Worm (Caenorhabditis elegans) whole organism, L2 larva: Measurements from ENCODE around the gene sym-2.

Experiments
- F13H6.1 ChIP-seq: sonication (generic microtip); optimal IDR thresholded peaks from 2 replicates; lab custom pipeline; 2016; ENCODE audit warnings: missing genetic modification characterization, missing compliant biosample characterization
- R02D3.7 ChIP-seq: fragments of 150-350 bp; optimal IDR thresholded peaks from 2 replicates; lab custom pipeline; 2014; ENCODE audit warnings: missing biosample characterization, missing genetic modification characterization
- Y55F3AM.14 ChIP-seq: fragments of 200-800 bp; sonication (Bioruptor generic); optimal IDR thresholded peaks from 2 replicates; lab custom pipeline; 2018; ENCODE audit warnings: mild to moderate bottlenecking, missing genetic modification characterization, missing compliant biosample characterization
- ZK546.5 ChIP-seq: sonication (generic microtip); optimal IDR thresholded peaks from 2 replicates; lab custom pipeline; 2017; ENCODE audit warnings: missing biosample characterization, missing genetic modification characterization
- alr-1 ChIP-seq: fragments of 150-350 bp; optimal IDR thresholded peaks from 2 replicates; lab custom pipeline; 2014; ENCODE audit warnings: missing biosample characterization, missing genetic modification characterization
- aly-2 ChIP-seq: fragments of 150-350 bp; optimal IDR thresholded peaks from 2 replicates; lab custom pipeline; 2014; ENCODE audit warnings: missing biosample characterization, missing genetic modification characterization
- ama-1 ChIP-seq: fragments of 150-350 bp; optimal IDR thresholded peaks from 2 replicates; lab custom pipeline; 2018; ENCODE audit warnings: inconsistent platforms
- blmp-1 ChIP-seq: sonication (generic microtip); optimal IDR thresholded peaks from 2 replicates; lab custom pipeline; 2017; ENCODE audit warnings: missing genetic modification characterization, mild to moderate bottlenecking, missing compliant biosample characterization, antibody characterized with exemption, moderate library complexity; ENCODE audit not compliant: insufficient read depth
- ceh-82 ChIP-seq: fragments of 150-350 bp; optimal IDR thresholded peaks from 2 replicates; lab custom pipeline; 2014; ENCODE audit warnings: missing biosample characterization, missing genetic modification characterization
- crh-2 ChIP-seq: sonication (generic microtip); optimal IDR thresholded peaks from 2 replicates; lab custom pipeline; 2017; ENCODE audit warnings: missing biosample characterization, missing genetic modification characterization
- egl-27 ChIP-seq: sonication (generic microtip); optimal IDR thresholded peaks from 3 replicates; lab custom pipeline; 2017; ENCODE audit warnings: missing biosample characterization, missing genetic modification reagents, missing genetic modification characterization
- fos-1 ChIP-seq: fragments of 150-350 bp; optimal IDR thresholded peaks from 2 replicates; lab custom pipeline; 2014; ENCODE audit warnings: missing biosample characterization, missing genetic modification characterization
- gmeb-1 ChIP-seq: fragments of 150-350 bp; optimal IDR thresholded peaks from 2 replicates; lab custom pipeline; 2014; ENCODE audit warnings: missing biosample characterization, missing genetic modification characterization
- lin-39 ChIP-seq: fragments of 150-350 bp; optimal IDR thresholded peaks from 2 replicates; lab custom pipeline; 2014; ENCODE audit warnings: missing biosample characterization, missing genetic modification reagents, missing genetic modification characterization
- lsy-2 ChIP-seq, 2 experiments: fragments of 150-350 bp in 1 of 2; sonication (generic microtip) in 1 of 2; optimal IDR thresholded peaks; 2 replicates each; lab custom pipeline; 2014 to 2017; ENCODE audit warnings: missing biosample characterization in 2 of 2, missing genetic modification characterization in 2 of 2
- mab-5 ChIP-seq: fragments of 150-350 bp; optimal IDR thresholded peaks from 2 replicates; lab custom pipeline; 2014; ENCODE audit warnings: missing biosample characterization, missing genetic modification characterization
- mbf-1 ChIP-seq: sonication (generic microtip); optimal IDR thresholded peaks from 2 replicates; lab custom pipeline; 2017; ENCODE audit warnings: missing biosample characterization, missing genetic modification characterization
- mdl-1 ChIP-seq, 2 experiments: fragments of 150-350 bp in 1 of 2; sonication (generic microtip) in 1 of 2; optimal IDR thresholded peaks; 2 replicates each; lab custom pipeline; 2017; ENCODE audit warnings: missing biosample characterization in 2 of 2, missing genetic modification characterization in 2 of 2
- nhr-12 ChIP-seq: fragments of 150-350 bp; optimal IDR thresholded peaks from 2 replicates; lab custom pipeline; 2014; ENCODE audit warnings: missing biosample characterization, missing genetic modification characterization
- nhr-129 ChIP-seq: fragments of 150-350 bp; optimal IDR thresholded peaks from 2 replicates; lab custom pipeline; 2014; ENCODE audit warnings: missing biosample characterization, missing genetic modification characterization
- nhr-21 ChIP-seq: fragments of 150-350 bp; optimal IDR thresholded peaks from 2 replicates; lab custom pipeline; 2014; ENCODE audit warnings: missing biosample characterization, missing genetic modification characterization
- nhr-23 ChIP-seq: fragments of 150-350 bp; optimal IDR thresholded peaks from 2 replicates; lab custom pipeline; 2014; ENCODE audit warnings: missing biosample characterization, missing genetic modification reagents, missing genetic modification characterization
- nhr-77 ChIP-seq: fragments of 150-350 bp; optimal IDR thresholded peaks from 2 replicates; lab custom pipeline; 2014; ENCODE audit warnings: missing biosample characterization, missing genetic modification characterization
- peb-1 ChIP-seq: fragments of 150-350 bp; optimal IDR thresholded peaks from 2 replicates; lab custom pipeline; 2014; ENCODE audit warnings: missing biosample characterization, missing genetic modification characterization
- sem-4 ChIP-seq: fragments of 150-350 bp; optimal IDR thresholded peaks from 2 replicates; lab custom pipeline; 2014; ENCODE audit warnings: missing biosample characterization, missing genetic modification reagents, missing genetic modification characterization
- skn-1 ChIP-seq: sonication (generic microtip); optimal IDR thresholded peaks from 2 replicates; lab custom pipeline; 2017; ENCODE audit warnings: missing biosample characterization, missing genetic modification characterization
- sma-3 ChIP-seq: sonication (generic microtip); optimal IDR thresholded peaks from 2 replicates; lab custom pipeline; 2016; ENCODE audit warnings: missing genetic modification reagents, missing genetic modification characterization, missing compliant biosample characterization
- sma-9 ChIP-seq, 2 experiments: fragments of 150-350 bp in 1 of 2; sonication (generic microtip) in 1 of 2; optimal IDR thresholded peaks; 2 replicates each; lab custom pipeline; 2014 to 2016; ENCODE audit warnings: missing genetic modification characterization in 2 of 2, mild to moderate bottlenecking in 1 of 2, missing biosample characterization in 1 of 2, missing compliant biosample characterization in 1 of 2, missing genetic modification reagents in 1 of 2, moderate library complexity in 1 of 2
- snpc-4 ChIP-seq: fragments of 150-350 bp; optimal IDR thresholded peaks from 2 replicates; lab custom pipeline; 2014; ENCODE audit warnings: missing biosample characterization, missing genetic modification characterization
- unc-39 ChIP-seq: fragments of 150-350 bp; optimal IDR thresholded peaks from 2 replicates; lab custom pipeline; 2014; ENCODE audit warnings: missing biosample characterization, missing genetic modification characterization
- unc-55 ChIP-seq: fragments of 150-350 bp; sonication (generic microtip); optimal IDR thresholded peaks from 3 replicates; lab custom pipeline; 2014; ENCODE audit warnings: missing biosample characterization, missing genetic modification reagents, missing genetic modification characterization
- zag-1 ChIP-seq: fragments of 150-350 bp; optimal IDR thresholded peaks from 2 replicates; lab custom pipeline; 2014; ENCODE audit warnings: missing biosample characterization, missing genetic modification characterization
- ztf-11 ChIP-seq: sonication (generic microtip); optimal IDR thresholded peaks from 2 replicates; lab custom pipeline; 2017; ENCODE audit warnings: missing biosample characterization, missing genetic modification characterization

sym-2 gene

ce11 chrII:9227134-9227533 is 38.9 kb upstream of the sym-2 start, which contains the start of gene abu-14:
TSS of gene abu-14 (minus strand) at chrII:9227214.
- TF ChIP-seq mdl-1 (tag; optimal IDR thresholded peaks at IDR 0.05; lab: Kevin White, UChicago): no peak
- TF ChIP-seq unc-39 (tag; lab: Kevin White, UChicago): no peak
- TF ChIP-seq nhr-129 (tag; lab: Kevin White, UChicago): no peak
- no peak for TF ChIP-seq nhr-21 (tag; lab: Kevin White, UChicago)
- no peak for TF ChIP-seq nhr-12 (tag; lab: Kevin White, UChicago)
- no peak for TF ChIP-seq crh-2
- TF ChIP-seq peb-1 (tag; lab: Kevin White, UChicago): no peak
- no peak for TF ChIP-seq zag-1 (tag; lab: Kevin White, UChicago)
- TF ChIP-seq sma-3 (GFP tag; lab: Kevin White, UChicago): no peak
- no peak for TF ChIP-seq mbf-1 (tag; lab: Kevin White, UChicago)
- TF ChIP-seq nhr-77 (tag; lab: Kevin White, UChicago): no peak
- no peak for TF ChIP-seq ceh-82 (tag; lab: Kevin White, UChicago)
- no peak for TF ChIP-seq blmp-1 (tag; lab: Kevin White, UChicago)

- TF ChIP-seq lin-39 (tag; lab: Kevin White, UChicago) (no peak), mbf-1 (tag; lab: Kevin White, UChicago) (no peak), egl-27 (tag; lab: Kevin White, UChicago) (no peak), Y55F3AM.14 (GFP tag; lab: Kevin White, UChicago) (no peak), R02D3.7 (tag; lab: Kevin White, UChicago) (no peak), aly-2 (tag; lab: Kevin White, UChicago) (no peak), sem-4 (tag; lab: Kevin White, UChicago) (no peak), ZK546.5 (tag; lab: Kevin White, UChicago) (no peak), alr-1 (tag; lab: Kevin White, UChicago) (no peak), ama-1 (no peak), nhr-21 (tag; lab: Kevin White, UChicago) (no peak)
- TF ChIP-seq, all 48 proteins: peak for 0
These were observed 34.7 kb upstream of the sym-2 start, which contains the start of gene ZK1067.3 for ce11 chrII:9222969-9223368. TSS of gene ZK1067.3 (plus strand) at chrII:9223269.

ce11 chrII:9213055-9213708 is 24.9 kb upstream of the sym-2 start, which contains the start of gene znfx-1:
TSS of gene znfx-1 (plus strand) at chrII:9213658.
- peak; percentile 17 for TF ChIP-seq unc-55
- no peak for TF ChIP-seq F13H6.1 (tag; lab: Kevin White, UChicago)
- TF ChIP-seq, all 48 proteins: peak for 1

ce11 chrII:9211684-9212083 is 23.4 kb upstream of the sym-2 start:
- TF ChIP-seq nhr-23 (no peak), unc-39 (tag; lab: Kevin White, UChicago) (no peak), nhr-129 (tag; lab: Kevin White, UChicago) (no peak), fos-1 (peak; percentile 11), skn-1 (tag; lab: Kevin White, UChicago) (no peak), sma-3 (GFP tag; lab: Kevin White, UChicago) (peak; percentile 38), ztf-11 (tag; lab: Kevin White, UChicago) (no peak), mdl-1 (tag; optimal IDR thresholded peaks at IDR 0.05; lab: Kevin White, UChicago) (no peak), ZK546.5 (tag; lab: Kevin White, UChicago) (no peak), mab-5 (peak; percentile 22), gmeb-1 (tag; lab: Kevin White, UChicago) (no peak), snpc-4 (tag; lab: Kevin White, UChicago) (peak; percentile 94), crh-2 (peak; percentile 41), lsy-2 (tag; optimal IDR thresholded peaks at IDR 0.05; lab: Kevin White, UChicago) (peak in 1 of 2 experiments; percentile 62), sma-9 (GFP tag; optimal IDR thresholded peaks at IDR 0.05; lab: Kevin White, UChicago) (peak; percentile 48), sma-9 (tag; optimal IDR thresholded peaks at IDR 0.05; lab: Kevin White, UChicago) (no peak), egl-27 (tag; lab: Kevin White, UChicago) (no peak), lin-39 (tag; lab: Kevin White, UChicago) (no peak), F13H6.1 (tag; lab: Kevin White, UChicago) (peak; percentile 28), sem-4 (tag; lab: Kevin White, UChicago) (no peak)
- TF ChIP-seq, all 48 proteins: peak for 8
